Fruit fly (Drosophila melanogaster) whole organism, pupa: Measurements from ENCODE around the gene CG3984.

Experiments
- CG10348 ChIP-seq: fragments of 200-800 bp; sonication (Bioruptor generic); IDR thresholded peaks from 2 replicates; pipeline ENCODE4 v1.3.6; 2022; ENCODE audit warnings: missing biosample characterization, missing genetic modification characterization
- CG13204 ChIP-seq: fragments of 200-800 bp; sonication (Bioruptor generic); optimal IDR thresholded peaks from 2 replicates; lab custom pipeline; 2018; ENCODE audit warnings: missing biosample characterization, mild to moderate bottlenecking, missing genetic modification characterization, moderate library complexity
- CG15710 ChIP-seq: fragments of 200-800 bp; sonication (Bioruptor generic); optimal IDR thresholded peaks from 2 replicates; lab custom pipeline; 2018; ENCODE audit warnings: missing biosample characterization, mild to moderate bottlenecking, missing genetic modification characterization, moderate library complexity
- CG34367 ChIP-seq: fragments of 200-800 bp; sonication (Bioruptor generic); optimal IDR thresholded peaks from 2 replicates; lab custom pipeline; 2018; ENCODE audit warnings: missing biosample characterization, mild to moderate bottlenecking, missing genetic modification characterization
- CG4496 ChIP-seq: fragments of 200-800 bp; sonication (Bioruptor generic); IDR thresholded peaks from 3 replicates; pipeline ENCODE4 v1.3.6; 2022; ENCODE audit warnings: missing biosample characterization, missing genetic modification characterization
- CG8159 ChIP-seq: fragments of 200-800 bp; sonication (Bioruptor generic); optimal IDR thresholded peaks from 3 replicates; lab custom pipeline; 2018; ENCODE audit warnings: missing biosample characterization, mild to moderate bottlenecking, missing genetic modification characterization, moderate library complexity
- CG8301 ChIP-seq: fragments of 200-800 bp; sonication (Bioruptor generic); optimal IDR thresholded peaks from 2 replicates; lab custom pipeline; 2018; ENCODE audit warnings: missing biosample characterization, mild to moderate bottlenecking, missing genetic modification characterization
- D1 ChIP-seq: fragments of 200-800 bp; sonication (Bioruptor generic); optimal IDR thresholded peaks from 2 replicates; lab custom pipeline; 2018; ENCODE audit warnings: missing biosample characterization, mild to moderate bottlenecking, missing genetic modification characterization, moderate library complexity
- EcR ChIP-seq: fragments of 200-800 bp; sonication (Bioruptor generic); optimal IDR thresholded peaks from 3 replicates; lab custom pipeline; 2019; ENCODE audit warnings: missing biosample characterization, missing genetic modification characterization, mild to moderate bottlenecking, moderate library complexity, missing genetic modification reagents
- Pif1A ChIP-seq: fragments of 200-800 bp; sonication (Bioruptor generic); optimal IDR thresholded peaks from 3 replicates; lab custom pipeline; 2016; ENCODE audit warnings: missing biosample characterization, missing genetic modification characterization
- Snoo ChIP-seq: fragments of 200-800 bp; sonication (Bioruptor generic); optimal IDR thresholded peaks from 3 replicates; lab custom pipeline; 2017; ENCODE audit warnings: missing biosample characterization, mild to moderate bottlenecking, missing genetic modification characterization, inconsistent platforms
- gl ChIP-seq: fragments of 200-800 bp; sonication (Bioruptor generic); optimal IDR thresholded peaks from 2 replicates; lab custom pipeline; 2018; ENCODE audit warnings: missing biosample characterization, mild to moderate bottlenecking, missing genetic modification characterization
- rn ChIP-seq: fragments of 200-800 bp; sonication (Bioruptor generic); IDR thresholded peaks from 2 replicates; pipeline ENCODE4 v1.3.6; 2022; ENCODE audit warnings: missing biosample characterization, missing genetic modification characterization

dm6 chr3R:15130873-15131272 is 6.1 kb upstream of the CG3984 start:
- TF ChIP-seq D1 (no peak), CG34367 (tag; lab: Kevin White, UChicago) (no peak), CG8159 (no peak), Snoo (tag; lab: Kevin White, UChicago) (no peak), CG13204 (GFP tag; lab: Kevin White, UChicago) (peak; percentile 25), rn (no peak), CG15710 (no peak), gl (tag; lab: Kevin White, UChicago) (no peak), CG10348 (GFP tag; lab: Robert Waterston, UW) (no peak), Pif1A (GFP tag; lab: Kevin White, UChicago) (no peak), CG8301 (tag; lab: Kevin White, UChicago) (no peak), EcR (GFP tag; lab: Kevin White, UChicago) (peak; percentile 54), CG4496 (GFP tag; lab: Robert Waterston, UW) (no peak)
